Fruit fly (Drosophila melanogaster) whole organism, embryonic: ENCODE measurements around the gene fred.

Experiments
- Atf-2 ChIP-seq: fragments of 200-800 bp; sonication (Bioruptor generic); optimal IDR thresholded peaks from 2 replicates; lab custom pipeline; 2016; ENCODE audit warnings: missing biosample characterization, missing genetic modification characterization
- Bdp1 ChIP-seq: fragments of 200-800 bp; sonication (Bioruptor generic); optimal IDR thresholded peaks from 3 replicates; lab custom pipeline; 2016; ENCODE audit warnings: missing biosample characterization, missing genetic modification characterization
- Blimp-1 ChIP-seq: fragments of 200-800 bp; sonication (Bioruptor generic); optimal IDR thresholded peaks from 3 replicates; lab custom pipeline; 2018; ENCODE audit warnings: missing biosample characterization, missing genetic modification characterization, mild to moderate bottlenecking, moderate library complexity, missing genetic modification reagents
- CG10267 ChIP-seq: fragments of 200-800 bp; sonication (Bioruptor generic); optimal IDR thresholded peaks from 2 replicates; lab custom pipeline; 2018; ENCODE audit warnings: missing biosample characterization, mild to moderate bottlenecking, missing genetic modification characterization, moderate library complexity
- CG10366 ChIP-seq: fragments of 200-800 bp; sonication (Bioruptor generic); IDR thresholded peaks from 2 replicates; pipeline ENCODE4 v1.3.6; 2022; ENCODE audit warnings: missing biosample characterization, missing genetic modification characterization
- CG10959 ChIP-seq: fragments of 200-800 bp; sonication (Bioruptor generic); IDR thresholded peaks from 2 replicates; pipeline ENCODE4 v1.3.6; 2022; ENCODE audit warnings: missing biosample characterization, missing genetic modification characterization
- CG11093 ChIP-seq: fragments of 200-800 bp; sonication (Bioruptor generic); IDR thresholded peaks from 3 replicates; pipeline ENCODE4 v1.3.6; 2022; ENCODE audit warnings: missing biosample characterization, missing genetic modification characterization
- CG1233 ChIP-seq: fragments of 200-800 bp; sonication (Bioruptor generic); optimal IDR thresholded peaks from 4 replicates; lab custom pipeline; 2018; ENCODE audit warnings: missing biosample characterization, mild to moderate bottlenecking, missing genetic modification characterization
- CG13775 ChIP-seq: fragments of 200-800 bp; sonication (Bioruptor generic); optimal IDR thresholded peaks from 3 replicates; lab custom pipeline; 2017; ENCODE audit warnings: missing biosample characterization, mild to moderate bottlenecking, missing genetic modification characterization
- CG17328 ChIP-seq: fragments of 200-800 bp; sonication (Bioruptor generic); IDR thresholded peaks from 2 replicates; pipeline ENCODE4 v1.3.6; 2022; ENCODE audit warnings: missing biosample characterization, missing genetic modification characterization
- CG2129 ChIP-seq: fragments of 200-800 bp; sonication (Bioruptor generic); IDR thresholded peaks from 2 replicates; pipeline ENCODE4 v1.3.6; 2022; ENCODE audit warnings: missing biosample characterization, missing genetic modification characterization; ENCODE audit not compliant: partially characterized antibody
- CG2712 ChIP-seq: fragments of 200-800 bp; optimal IDR thresholded peaks from 3 replicates; lab custom pipeline; 2019; ENCODE audit warnings: missing biosample characterization, mild to moderate bottlenecking, missing genetic modification characterization, moderate library complexity
- CG31388 ChIP-seq: fragments of 200-800 bp; sonication (Bioruptor generic); optimal IDR thresholded peaks from 2 replicates; lab custom pipeline; 2016; ENCODE audit warnings: missing biosample characterization, missing genetic modification characterization
- CG3726 ChIP-seq: fragments of 200-800 bp; sonication (Bioruptor generic); IDR thresholded peaks from 3 replicates; pipeline ENCODE4, ENCODE4 v1.3.6; 2022; ENCODE audit warnings: missing biosample characterization, missing genetic modification characterization
- CG5953 ChIP-seq: fragments of 200-800 bp; sonication (Bioruptor generic); IDR thresholded peaks from 2 replicates; pipeline ENCODE4 v1.3.6; 2022; ENCODE audit warnings: missing biosample characterization, missing genetic modification characterization
- CG6654 ChIP-seq: fragments of 200-800 bp; sonication (Bioruptor generic); optimal IDR thresholded peaks from 2 replicates; lab custom pipeline; 2017; ENCODE audit warnings: missing biosample characterization, mild to moderate bottlenecking, missing genetic modification characterization
- CG7839 ChIP-seq: fragments of 200-800 bp; sonication (Bioruptor generic); optimal IDR thresholded peaks from 3 replicates; lab custom pipeline; 2018; ENCODE audit warnings: missing biosample characterization, mild to moderate bottlenecking, missing genetic modification characterization, moderate library complexity
- CG7928 ChIP-seq: fragments of 200-800 bp; sonication (Bioruptor generic); optimal IDR thresholded peaks from 2 replicates; lab custom pipeline; 2017; ENCODE audit warnings: missing biosample characterization, mild to moderate bottlenecking, missing genetic modification characterization
- CG8388 ChIP-seq: fragments of 200-800 bp; sonication (Bioruptor generic); optimal IDR thresholded peaks from 2 replicates; lab custom pipeline; 2019; ENCODE audit warnings: missing biosample characterization, mild to moderate bottlenecking, missing genetic modification characterization, moderate library complexity
- CG9817 ChIP-seq: fragments of 200-800 bp; sonication (Bioruptor generic); optimal IDR thresholded peaks from 2 replicates; lab custom pipeline; 2018; ENCODE audit warnings: missing biosample characterization, mild to moderate bottlenecking, missing genetic modification characterization, moderate library complexity
- CHES-1-like ChIP-seq: fragments of 200-800 bp; sonication (Bioruptor generic); optimal IDR thresholded peaks from 2 replicates; lab custom pipeline; 2016; ENCODE audit warnings: missing biosample characterization, missing genetic modification characterization
- CkIIα-i1 ChIP-seq: fragments of 200-800 bp; sonication (Bioruptor generic); IDR thresholded peaks from 2 replicates; pipeline ENCODE4 v1.3.6; 2022; ENCODE audit warnings: missing biosample characterization, missing genetic modification characterization
- Dp ChIP-seq: fragments of 200-800 bp; sonication (Bioruptor generic); optimal IDR thresholded peaks from 2 replicates; lab custom pipeline; 2018; ENCODE audit warnings: missing biosample characterization, mild to moderate bottlenecking, missing genetic modification characterization, moderate library complexity
- Ets65A ChIP-seq: fragments of 200-800 bp; sonication (Bioruptor generic); peaks from one replicate; lab custom pipeline; 2016; ENCODE audit warnings: missing biosample characterization, missing genetic modification characterization
- H2.0 ChIP-seq: fragments of 200-800 bp; sonication (Bioruptor generic); IDR thresholded peaks from 2 replicates; pipeline ENCODE4 v1.3.6; 2022; ENCODE audit warnings: missing biosample characterization, missing genetic modification characterization
- Jarid2 ChIP-seq: fragments of 200-800 bp; sonication (Bioruptor generic); optimal IDR thresholded peaks from 3 replicates; lab custom pipeline; 2017; ENCODE audit warnings: mild to moderate bottlenecking, missing biosample characterization, missing genetic modification reagents, missing genetic modification characterization
- Max ChIP-seq: fragments of 200-800 bp; sonication (Bioruptor generic); optimal IDR thresholded peaks from 2 replicates; lab custom pipeline; 2016; ENCODE audit warnings: missing biosample characterization, mild to moderate bottlenecking, missing genetic modification characterization
- Poxn ChIP-seq: fragments of 200-800 bp; sonication (Bioruptor generic); IDR thresholded peaks from 2 replicates; pipeline ENCODE4 v1.3.6; 2022; ENCODE audit warnings: missing biosample characterization, missing genetic modification characterization
- ato ChIP-seq: fragments of 200-800 bp; sonication (Bioruptor generic); IDR thresholded peaks from 2 replicates; pipeline ENCODE4 v1.3.6; 2022; ENCODE audit warnings: missing biosample characterization, missing genetic modification characterization; ENCODE audit not compliant: partially characterized antibody
- crol ChIP-seq: fragments of 200-800 bp; sonication (Bioruptor generic); IDR thresholded peaks from 2 replicates; pipeline ENCODE4 v1.3.6; 2022; ENCODE audit warnings: missing biosample characterization, missing genetic modification characterization
- fd3F ChIP-seq: fragments of 200-800 bp; sonication (Bioruptor generic); optimal IDR thresholded peaks from 2 replicates; lab custom pipeline; 2018; ENCODE audit warnings: missing biosample characterization, mild to moderate bottlenecking, missing genetic modification characterization, moderate library complexity
- gcm ChIP-seq: fragments of 200-800 bp; sonication (Bioruptor generic); optimal IDR thresholded peaks from 2 replicates; lab custom pipeline; 2019; ENCODE audit warnings: missing biosample characterization, mild to moderate bottlenecking, missing genetic modification characterization, moderate library complexity
- hb ChIP-seq: fragments of 200-800 bp; sonication (Bioruptor generic); IDR thresholded peaks from 3 replicates; pipeline ENCODE4 v1.3.6; 2022; ENCODE audit warnings: missing biosample characterization, missing genetic modification characterization; ENCODE audit not compliant: partially characterized antibody
- kah ChIP-seq: fragments of 200-800 bp; sonication (Bioruptor generic); optimal IDR thresholded peaks from 2 replicates; lab custom pipeline; 2018; ENCODE audit warnings: missing biosample characterization, mild to moderate bottlenecking, missing genetic modification characterization
- ssp ChIP-seq: fragments of 200-800 bp; sonication (Bioruptor generic); IDR thresholded peaks from 2 replicates; pipeline ENCODE4 v1.3.6; 2022; ENCODE audit warnings: missing biosample characterization, missing genetic modification characterization
- trem ChIP-seq: fragments of 200-800 bp; optimal IDR thresholded peaks from 3 replicates; lab custom pipeline; 2019; ENCODE audit warnings: missing biosample characterization, mild to moderate bottlenecking, missing genetic modification characterization, moderate library complexity
- unpg ChIP-seq: fragments of 200-800 bp; sonication (Bioruptor generic); optimal IDR thresholded peaks from 3 replicates; lab custom pipeline; 2018; ENCODE audit warnings: missing biosample characterization, mild to moderate bottlenecking, missing genetic modification characterization, moderate library complexity
- vnd ChIP-seq: fragments of 200-800 bp; sonication (Bioruptor generic); IDR thresholded peaks from 3 replicates; pipeline ENCODE4 v1.3.6; 2022; ENCODE audit warnings: missing biosample characterization, missing genetic modification characterization; ENCODE audit not compliant: partially characterized antibody
- wor ChIP-seq: fragments of 200-800 bp; sonication (Bioruptor generic); IDR thresholded peaks from 2 replicates; pipeline ENCODE4 v1.3.6; 2022; ENCODE audit warnings: missing biosample characterization, missing genetic modification characterization
- zen2 ChIP-seq: fragments of 200-800 bp; sonication (Bioruptor generic); IDR thresholded peaks from 3 replicates; pipeline ENCODE4 v1.3.6; 2022; ENCODE audit warnings: missing biosample characterization, missing genetic modification characterization; ENCODE audit not compliant: partially characterized antibody

fred gene

dm6 chr2L:3855528-3856189, 135.9 kb downstream of the fred start (continued):
- peak; percentile 18 for TF ChIP-seq Blimp-1
- no peak for TF ChIP-seq Jarid2 (GFP tag; lab: Kevin White, UChicago)
- no peak for TF ChIP-seq Poxn (GFP tag; lab: Robert Waterston, UW)
- no peak for TF ChIP-seq vnd (GFP tag; lab: Robert Waterston, UW)
- no peak for TF ChIP-seq ssp
- TF ChIP-seq CG2712: peak; percentile 40
- TF ChIP-seq CHES-1-like (GFP tag; lab: Kevin White, UChicago): no peak
- TF ChIP-seq CG11093 (GFP tag; lab: Robert Waterston, UW): no peak
- no peak for TF ChIP-seq CG5953
- no peak for TF ChIP-seq CG9817 (tag; lab: Kevin White, UChicago)
- no peak for TF ChIP-seq CkIIα-i1 (GFP tag; lab: Robert Waterston, UW)
- TF ChIP-seq CG1233 (GFP tag; lab: Kevin White, UChicago): no peak
- TF ChIP-seq gcm (GFP tag; lab: Kevin White, UChicago): peak; percentile 34
- TF ChIP-seq CG8388 (GFP tag; lab: Kevin White, UChicago): peak; percentile 49
- TF ChIP-seq CG13775 (GFP tag; lab: Kevin White, UChicago): no peak
- 0 out of 2 replicates have a peak, but pooled peaks have one; percentile 6 for TF ChIP-seq CG17328 (GFP tag; lab: Robert Waterston, UW)
- no peak for TF ChIP-seq kah (GFP tag; lab: Kevin White, UChicago)
- TF ChIP-seq Atf-2 (GFP tag; lab: Kevin White, UChicago): no peak
- TF ChIP-seq CG31388 (GFP tag; lab: Kevin White, UChicago): no peak
- no peak for TF ChIP-seq CG7928
- no peak for TF ChIP-seq fd3F (GFP tag; lab: Kevin White, UChicago)
- TF ChIP-seq CG10959 (GFP tag; lab: Robert Waterston, UW): no peak
- no peak for TF ChIP-seq CG10366 (GFP tag; lab: Robert Waterston, UW)
- TF ChIP-seq trem (tag; lab: Kevin White, UChicago): no peak
- no peak for TF ChIP-seq Bdp1
- TF ChIP-seq hb (GFP tag; lab: Robert Waterston, UW): no peak
- TF ChIP-seq Max (GFP tag; lab: Kevin White, UChicago): no peak
- no peak for TF ChIP-seq CG3726 (GFP tag; lab: Robert Waterston, UW)
- TF ChIP-seq wor (GFP tag; lab: Robert Waterston, UW): no peak
- TF ChIP-seq CG7839 (tag; lab: Kevin White, UChicago): peak; percentile 51
- no peak for TF ChIP-seq Dp (GFP tag; lab: Kevin White, UChicago)
- TF ChIP-seq zen2 (GFP tag; lab: Robert Waterston, UW): no peak
- no peak for TF ChIP-seq CG6654 (GFP tag; lab: Kevin White, UChicago)
- TF ChIP-seq CG10267 (tag; lab: Kevin White, UChicago): peak; percentile 18
- peak; percentile 41 for TF ChIP-seq unpg
- no peak for TF ChIP-seq H2.0 (GFP tag; lab: Robert Waterston, UW)
- no peak for TF ChIP-seq CG2129
- no peak for TF ChIP-seq ato
- TF ChIP-seq Ets65A: no peak
- TF ChIP-seq crol (GFP tag; lab: Robert Waterston, UW): peak; percentile 54
- TF ChIP-seq, all 482 proteins: peak for 54
